Fruit fly (Drosophila melanogaster): Measurements from ENCODE around the gene CG11109.

DNA sequence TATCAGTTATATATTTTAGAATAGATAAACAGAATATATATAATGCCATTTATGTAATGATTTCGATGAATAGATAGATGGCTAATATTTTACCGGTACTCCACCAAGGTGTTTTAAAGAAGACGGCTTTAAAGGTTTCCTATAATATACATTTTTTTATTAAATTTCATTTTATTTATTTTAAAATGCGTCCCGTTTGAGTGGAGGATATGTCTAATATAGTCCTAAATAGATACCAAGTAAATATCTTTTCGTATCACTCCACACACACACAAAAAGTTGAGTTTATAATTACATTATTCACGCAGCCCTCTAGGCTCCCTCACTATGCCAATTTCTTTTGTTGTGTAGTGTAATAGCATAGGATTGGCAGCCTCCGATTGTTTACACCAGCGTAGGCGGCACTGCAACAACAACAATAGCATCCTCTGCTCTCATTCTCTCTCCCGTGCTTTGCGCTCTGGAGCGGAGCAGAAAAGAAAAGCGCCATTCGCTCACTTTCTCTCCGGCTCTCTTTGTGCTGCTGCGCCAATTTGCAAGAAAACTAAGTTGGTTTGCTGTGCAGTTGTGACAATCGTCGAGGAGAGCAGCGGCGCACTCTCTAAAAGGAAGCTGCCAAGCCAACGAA lies 38.0 kb downstream of the CG11109 start, which contains the start of gene CG12768:
- no peak for TF ChIP-seq h (optimal IDR thresholded peaks at IDR 0.05)
- TF ChIP-seq psq (optimal IDR thresholded peaks at IDR 0.05): no peak
- no peak for TF ChIP-seq Myc (optimal IDR thresholded peaks at IDR 0.05)
- TF ChIP-seq insv (optimal IDR thresholded peaks at IDR 0.05): no peak
- no peak for TF ChIP-seq ttk (optimal IDR thresholded peaks at IDR 0.05)
